Fruit fly (Drosophila melanogaster) whole organism, pupa: ENCODE measurements around the gene neo.

Experiments used
- CG10348 ChIP-seq: fragments of 200-800 bp; sonication (Bioruptor generic); IDR thresholded peaks from 2 replicates; pipeline ENCODE4 v1.3.6; 2022; ENCODE audit warnings: missing biosample characterization, missing genetic modification characterization
- CG12605 ChIP-seq: fragments of 200-800 bp; sonication (Bioruptor generic); IDR thresholded peaks from 2 replicates; pipeline ENCODE4 v1.3.6; 2022; ENCODE audit warnings: missing biosample characterization, missing genetic modification characterization
- CG13204 ChIP-seq: fragments of 200-800 bp; sonication (Bioruptor generic); optimal IDR thresholded peaks from 2 replicates; lab custom pipeline; 2018; ENCODE audit warnings: missing biosample characterization, mild to moderate bottlenecking, missing genetic modification characterization, moderate library complexity
- CG14655 ChIP-seq: fragments of 200-800 bp; sonication (Bioruptor generic); optimal IDR thresholded peaks from 3 replicates; lab custom pipeline; 2017; ENCODE audit warnings: mild to moderate bottlenecking, missing biosample characterization, missing genetic modification reagents, missing genetic modification characterization
- CG15710 ChIP-seq: fragments of 200-800 bp; sonication (Bioruptor generic); optimal IDR thresholded peaks from 2 replicates; lab custom pipeline; 2018; ENCODE audit warnings: missing biosample characterization, mild to moderate bottlenecking, missing genetic modification characterization, moderate library complexity
- CG17806 ChIP-seq: fragments of 200-800 bp; sonication (Bioruptor generic); optimal IDR thresholded peaks from 2 replicates; lab custom pipeline; 2018; ENCODE audit warnings: missing biosample characterization, mild to moderate bottlenecking, missing genetic modification characterization, moderate library complexity
- CG32121 ChIP-seq: fragments of 200-800 bp; sonication (Bioruptor generic); IDR thresholded peaks from 2 replicates; pipeline ENCODE4 v1.3.6; 2022; ENCODE audit warnings: missing biosample characterization, missing genetic modification characterization
- CG34367 ChIP-seq: fragments of 200-800 bp; sonication (Bioruptor generic); optimal IDR thresholded peaks from 2 replicates; lab custom pipeline; 2018; ENCODE audit warnings: missing biosample characterization, mild to moderate bottlenecking, missing genetic modification characterization
- CG4496 ChIP-seq: fragments of 200-800 bp; sonication (Bioruptor generic); IDR thresholded peaks from 3 replicates; pipeline ENCODE4 v1.3.6; 2022; ENCODE audit warnings: missing biosample characterization, missing genetic modification characterization
- CG8159 ChIP-seq: fragments of 200-800 bp; sonication (Bioruptor generic); optimal IDR thresholded peaks from 3 replicates; lab custom pipeline; 2018; ENCODE audit warnings: missing biosample characterization, mild to moderate bottlenecking, missing genetic modification characterization, moderate library complexity
- CG8301 ChIP-seq: fragments of 200-800 bp; sonication (Bioruptor generic); optimal IDR thresholded peaks from 2 replicates; lab custom pipeline; 2018; ENCODE audit warnings: missing biosample characterization, mild to moderate bottlenecking, missing genetic modification characterization
- CG9948 ChIP-seq: fragments of 200-800 bp; sonication (Bioruptor generic); optimal IDR thresholded peaks from 2 replicates; lab custom pipeline; 2018; ENCODE audit warnings: missing biosample characterization, mild to moderate bottlenecking, missing genetic modification characterization, moderate library complexity
- D1 ChIP-seq: fragments of 200-800 bp; sonication (Bioruptor generic); optimal IDR thresholded peaks from 2 replicates; lab custom pipeline; 2018; ENCODE audit warnings: missing biosample characterization, mild to moderate bottlenecking, missing genetic modification characterization, moderate library complexity
- EcR ChIP-seq: fragments of 200-800 bp; sonication (Bioruptor generic); optimal IDR thresholded peaks from 3 replicates; lab custom pipeline; 2019; ENCODE audit warnings: missing biosample characterization, missing genetic modification characterization, mild to moderate bottlenecking, moderate library complexity, missing genetic modification reagents
- Ets98B ChIP-seq: fragments of 200-800 bp; sonication (Bioruptor generic); IDR thresholded peaks from 2 replicates; pipeline ENCODE4 v1.3.6; 2022; ENCODE audit warnings: missing biosample characterization, missing genetic modification characterization
- Pif1A ChIP-seq: fragments of 200-800 bp; sonication (Bioruptor generic); optimal IDR thresholded peaks from 3 replicates; lab custom pipeline; 2016; ENCODE audit warnings: missing biosample characterization, missing genetic modification characterization
- Pif1B ChIP-seq: fragments of 200-800 bp; sonication (Bioruptor generic); optimal IDR thresholded peaks from 3 replicates; lab custom pipeline; 2016; ENCODE audit warnings: missing biosample characterization, missing genetic modification characterization
- Snoo ChIP-seq: fragments of 200-800 bp; sonication (Bioruptor generic); optimal IDR thresholded peaks from 3 replicates; lab custom pipeline; 2017; ENCODE audit warnings: missing biosample characterization, mild to moderate bottlenecking, missing genetic modification characterization, inconsistent platforms
- fd96Ca ChIP-seq: fragments of 200-800 bp; sonication (Bioruptor generic); IDR thresholded peaks from 3 replicates; pipeline ENCODE4 v1.3.6; 2022; ENCODE audit warnings: missing biosample characterization, missing genetic modification characterization
- gl ChIP-seq: fragments of 200-800 bp; sonication (Bioruptor generic); optimal IDR thresholded peaks from 2 replicates; lab custom pipeline; 2018; ENCODE audit warnings: missing biosample characterization, mild to moderate bottlenecking, missing genetic modification characterization
- rn ChIP-seq: fragments of 200-800 bp; sonication (Bioruptor generic); IDR thresholded peaks from 2 replicates; pipeline ENCODE4 v1.3.6; 2022; ENCODE audit warnings: missing biosample characterization, missing genetic modification characterization

The neo gene

dm6 chr3R:29774360-29775193, 44.4 kb upstream of the neo start:
- TF ChIP-seq CG14655 (no peak), EcR (peak; percentile 41), CG4496 (no peak), CG10348 (GFP tag; lab: Robert Waterston, UW) (no peak), CG8159 (tag; lab: Kevin White, UChicago) (no peak), fd96Ca (GFP tag; lab: Robert Waterston, UW) (peak; percentile 47; the same call in 2 of the 3 replicates), CG8301 (tag; lab: Kevin White, UChicago) (no peak), gl (tag; lab: Kevin White, UChicago) (peak; percentile 9), rn (GFP tag; lab: Robert Waterston, UW) (no peak), CG15710 (tag; lab: Kevin White, UChicago) (no peak), D1 (tag; lab: Kevin White, UChicago) (no peak), Snoo (tag; lab: Kevin White, UChicago) (no peak), CG13204 (GFP tag; lab: Kevin White, UChicago) (peak; percentile 50), CG17806 (tag; lab: Kevin White, UChicago) (no peak), CG12605 (GFP tag; lab: Robert Waterston, UW) (no peak; the same call in 1 of the 2 replicates), CG9948 (no peak), Pif1A (GFP tag; lab: Kevin White, UChicago) (no peak), Pif1B (GFP tag; lab: Kevin White, UChicago) (no peak), CG34367 (no peak), CG32121 (GFP tag; lab: Robert Waterston, UW) (peak; percentile 26; the same call in 1 of the 2 replicates), Ets98B (GFP tag; lab: Robert Waterston, UW) (peak; percentile 56; the same call in 1 of the 2 replicates)

DNA sequence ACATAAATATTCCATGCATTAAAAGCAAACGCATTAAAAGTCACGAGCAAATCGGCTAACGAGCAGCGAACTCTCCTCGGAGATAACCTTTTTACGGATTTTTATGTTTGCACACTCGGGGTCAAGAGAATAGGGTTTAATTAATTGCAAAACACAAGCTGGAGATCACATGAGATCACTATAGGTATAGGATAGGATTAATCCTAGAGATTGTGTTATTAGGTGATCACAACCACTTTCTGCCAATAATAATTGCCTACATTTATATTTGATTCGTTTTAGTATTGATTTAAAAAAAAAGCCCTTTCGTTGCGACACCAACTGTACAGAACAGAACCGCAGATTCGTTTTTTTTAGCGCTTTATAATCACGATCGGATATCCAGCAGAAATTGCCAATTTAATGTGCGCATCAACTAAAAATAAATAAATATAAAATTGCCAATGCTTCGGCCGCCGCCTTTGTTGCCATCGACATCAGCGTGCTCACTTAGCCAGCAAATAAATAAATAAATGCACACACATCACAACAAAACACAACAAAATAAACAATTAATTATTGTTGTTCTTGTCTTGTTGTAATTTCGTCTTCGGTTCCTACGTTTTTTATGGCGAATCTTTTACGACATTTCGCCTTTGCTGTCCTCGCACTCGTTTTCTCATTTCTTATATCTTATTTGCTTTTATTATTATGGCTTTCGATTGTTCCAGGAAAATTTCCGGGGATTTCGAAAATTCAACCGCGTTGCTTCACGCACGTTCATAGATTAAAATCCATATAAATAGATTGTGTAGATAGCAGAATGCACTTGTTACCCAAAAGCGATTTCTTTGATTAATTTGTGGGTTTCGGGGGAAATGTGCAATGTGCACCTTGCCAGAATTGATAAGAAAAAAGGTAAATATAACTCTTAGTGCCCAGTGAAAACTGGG, 42.9 kb upstream of the neo start:
- TF ChIP-seq D1 (tag; lab: Kevin White, UChicago) (no peak), CG14655 (peak; percentile 7), CG10348 (GFP tag; lab: Robert Waterston, UW) (no peak), CG17806 (tag; lab: Kevin White, UChicago) (peak; percentile 5), CG9948 (peak; percentile 7), fd96Ca (GFP tag; lab: Robert Waterston, UW) (no peak), CG32121 (GFP tag; lab: Robert Waterston, UW) (no peak), Snoo (tag; lab: Kevin White, UChicago) (no peak), CG8159 (tag; lab: Kevin White, UChicago) (peak; percentile 59), CG12605 (GFP tag; lab: Robert Waterston, UW) (no peak), EcR (no peak), CG34367 (no peak), CG15710 (tag; lab: Kevin White, UChicago) (no peak)

DNA sequence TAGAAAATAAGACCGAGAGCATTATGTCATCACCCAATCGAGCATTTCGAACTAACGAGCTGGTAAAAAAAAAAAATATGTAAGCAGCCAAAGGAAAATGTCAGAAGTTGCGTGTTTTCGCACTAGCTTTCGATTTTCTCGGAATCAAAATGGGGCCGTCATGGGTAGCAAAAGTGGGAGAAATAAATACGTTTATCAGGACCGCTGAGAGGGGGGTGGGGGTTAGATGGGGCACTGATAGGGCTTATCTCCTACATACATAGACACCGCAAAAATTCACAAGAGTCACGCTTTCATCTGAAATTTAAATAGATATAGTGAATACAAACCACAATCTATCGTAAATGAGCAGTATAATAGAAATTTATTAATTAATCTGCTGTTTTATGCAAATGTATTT, 41.7 kb upstream of the neo start:
- TF ChIP-seq CG32121 (GFP tag; lab: Robert Waterston, UW) (no peak), Pif1A (GFP tag; lab: Kevin White, UChicago) (no peak), CG8159 (tag; lab: Kevin White, UChicago) (no peak), Pif1B (GFP tag; lab: Kevin White, UChicago) (no peak), CG14655 (no peak), D1 (tag; lab: Kevin White, UChicago) (no peak), CG8301 (tag; lab: Kevin White, UChicago) (no peak), CG9948 (no peak), CG4496 (no peak), CG12605 (GFP tag; lab: Robert Waterston, UW) (no peak)

DNA sequence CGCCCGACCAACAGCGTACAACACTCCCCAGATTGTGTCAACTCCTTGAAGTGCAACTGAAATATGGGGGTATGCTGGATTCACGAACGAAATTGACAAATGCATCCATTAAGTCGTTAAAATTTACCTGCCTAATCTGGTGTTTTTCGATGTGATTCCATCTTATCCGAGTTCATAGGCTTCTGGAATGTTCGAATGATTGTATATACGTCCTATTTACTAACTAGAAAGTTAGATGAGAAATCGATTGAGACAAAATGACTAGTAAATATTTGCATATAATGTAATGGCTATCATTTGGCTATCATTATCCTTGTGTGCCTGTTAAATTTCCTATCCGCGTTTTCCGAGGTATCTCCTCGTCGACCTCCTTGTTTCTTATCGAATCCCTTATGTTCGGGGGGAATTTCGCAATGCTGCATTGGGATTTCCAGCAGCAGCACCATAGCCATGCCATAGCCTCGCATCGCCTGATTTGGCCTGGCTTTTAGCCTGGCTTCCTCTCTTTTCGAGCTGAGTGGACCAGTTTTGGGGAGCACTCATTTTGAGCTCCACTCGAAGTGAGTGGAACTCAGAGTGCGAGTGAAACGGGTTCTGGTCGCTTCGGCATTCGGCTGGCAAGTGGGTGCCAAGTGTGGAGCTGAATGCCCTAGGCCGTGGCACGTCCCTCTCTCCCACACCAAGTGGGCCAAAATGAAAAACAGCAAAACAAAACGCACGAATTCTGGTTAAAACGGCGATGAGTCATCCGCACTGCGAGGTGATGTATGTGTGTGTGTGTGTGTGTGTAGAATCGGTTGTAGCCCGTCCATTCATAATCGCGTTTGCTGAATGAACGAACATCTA, 40.6 kb upstream of the neo start:
- peak; percentile 50 for TF ChIP-seq CG15710 (tag; lab: Kevin White, UChicago)
- TF ChIP-seq Ets98B (GFP tag; lab: Robert Waterston, UW), result no peak; the same call in 1 of the 2 replicates
- TF ChIP-seq Pif1A (GFP tag; lab: Kevin White, UChicago), result peak; percentile 62
- TF ChIP-seq CG13204 (GFP tag; lab: Kevin White, UChicago), result peak; percentile 26
- TF ChIP-seq D1 (tag; lab: Kevin White, UChicago), result no peak
- TF ChIP-seq CG10348 (GFP tag; lab: Robert Waterston, UW), result no peak
- TF ChIP-seq CG8159 (tag; lab: Kevin White, UChicago), result peak; percentile 66
- TF ChIP-seq fd96Ca (GFP tag; lab: Robert Waterston, UW), result 0 out of 3 replicates have a peak, but pooled peaks have one; percentile 32
- no peak for TF ChIP-seq CG32121 (GFP tag; lab: Robert Waterston, UW)
- TF ChIP-seq EcR, result peak; percentile 68
- peak; percentile 60 for TF ChIP-seq Snoo (tag; lab: Kevin White, UChicago)
- peak; percentile 39 for TF ChIP-seq CG34367
- no peak for TF ChIP-seq gl (tag; lab: Kevin White, UChicago)
- TF ChIP-seq CG8301 (tag; lab: Kevin White, UChicago), result peak; percentile 19
- TF ChIP-seq CG14655, result peak; percentile 39
- no peak for TF ChIP-seq rn (GFP tag; lab: Robert Waterston, UW)
- TF ChIP-seq CG9948, result peak; percentile 56
- TF ChIP-seq CG4496, result 0 out of 3 replicates have a peak, but pooled peaks have one; percentile 8
- TF ChIP-seq CG12605 (GFP tag; lab: Robert Waterston, UW), result peak; percentile 33; the same call in 1 of the 2 replicates
- TF ChIP-seq Pif1B (GFP tag; lab: Kevin White, UChicago), result peak; percentile 22
- peak; percentile 36 for TF ChIP-seq CG17806 (tag; lab: Kevin White, UChicago)
